Fruit fly (Drosophila melanogaster) whole organism, embryonic: ENCODE results near the gene PXo.

ENCODE experiments used
- ATbp ChIP-seq: fragments of 200-800 bp; sonication (Bioruptor generic); optimal IDR thresholded peaks from 2 replicates; lab custom pipeline; 2017; ENCODE audit warnings: missing biosample characterization, mild to moderate bottlenecking, missing genetic modification characterization, missing genetic modification reagents
- Blimp-1 ChIP-seq: fragments of 200-800 bp; sonication (Bioruptor generic); optimal IDR thresholded peaks from 3 replicates; lab custom pipeline; 2018; ENCODE audit warnings: missing biosample characterization, missing genetic modification characterization, mild to moderate bottlenecking, moderate library complexity, missing genetic modification reagents
- CG11398 ChIP-seq: fragments of 200-800 bp; sonication (Bioruptor generic); optimal IDR thresholded peaks from 2 replicates; lab custom pipeline; 2016; ENCODE audit warnings: missing biosample characterization, missing genetic modification characterization
- CG11504 ChIP-seq: fragments of 200-800 bp; sonication (Bioruptor generic); optimal IDR thresholded peaks from 3 replicates; lab custom pipeline; 2019; ENCODE audit warnings: missing biosample characterization, mild to moderate bottlenecking, missing genetic modification characterization, moderate library complexity
- CG12104 ChIP-seq: fragments of 200-800 bp; sonication (Bioruptor generic); optimal IDR thresholded peaks from 3 replicates; lab custom pipeline; 2016; ENCODE audit warnings: missing biosample characterization, missing genetic modification characterization
- CG14667 ChIP-seq: fragments of 200-800 bp; sonication (Bioruptor generic); IDR thresholded peaks from 2 replicates; pipeline ENCODE4 v1.3.6; 2022; ENCODE audit warnings: missing biosample characterization, missing genetic modification characterization
- CG14710 ChIP-seq: fragments of 200-800 bp; sonication (Bioruptor generic); optimal IDR thresholded peaks from 3 replicates; lab custom pipeline; 2019; ENCODE audit warnings: missing biosample characterization, mild to moderate bottlenecking, missing genetic modification characterization, moderate library complexity
- CG15479 ChIP-seq: fragments of 200-800 bp; sonication (Bioruptor generic); optimal IDR thresholded peaks from 3 replicates; lab custom pipeline; 2019; ENCODE audit warnings: missing biosample characterization, mild to moderate bottlenecking, missing genetic modification characterization, moderate library complexity
- CG1602 ChIP-seq: fragments of 200-800 bp; sonication (Bioruptor generic); optimal IDR thresholded peaks from 3 replicates; lab custom pipeline; 2016; ENCODE audit warnings: missing biosample characterization, missing genetic modification characterization
- CG16815 ChIP-seq: fragments of 200-800 bp; sonication (Bioruptor generic); optimal IDR thresholded peaks from 3 replicates; lab custom pipeline; 2017; ENCODE audit warnings: missing biosample characterization, mild to moderate bottlenecking, missing genetic modification characterization
- CG17361 ChIP-seq: fragments of 200-800 bp; sonication (Bioruptor generic); IDR thresholded peaks from 3 replicates; pipeline ENCODE4 v1.3.6; 2022; ENCODE audit warnings: missing biosample characterization, missing genetic modification characterization
- CG17612 ChIP-seq: fragments of 200-800 bp; sonication (Bioruptor generic); IDR thresholded peaks from 2 replicates; pipeline ENCODE4 v1.3.6; 2022; ENCODE audit warnings: missing biosample characterization, missing genetic modification characterization
- CG18262 ChIP-seq: fragments of 200-800 bp; optimal IDR thresholded peaks from 3 replicates; lab custom pipeline; 2019; ENCODE audit warnings: missing biosample characterization, mild to moderate bottlenecking, missing genetic modification characterization, moderate library complexity
- CG2712 ChIP-seq: fragments of 200-800 bp; optimal IDR thresholded peaks from 3 replicates; lab custom pipeline; 2019; ENCODE audit warnings: missing biosample characterization, mild to moderate bottlenecking, missing genetic modification characterization, moderate library complexity
- CG4854 ChIP-seq: fragments of 200-800 bp; sonication (Bioruptor generic); optimal IDR thresholded peaks from 2 replicates; lab custom pipeline; 2016; ENCODE audit warnings: missing biosample characterization, missing genetic modification characterization, inconsistent platforms
- CG7963 ChIP-seq: fragments of 200-800 bp; sonication (Bioruptor generic); IDR thresholded peaks from 3 replicates; pipeline ENCODE4 v1.3.6; 2022; ENCODE audit warnings: missing biosample characterization, missing genetic modification characterization; ENCODE audit not compliant: partially characterized antibody
- CG9817 ChIP-seq: fragments of 200-800 bp; sonication (Bioruptor generic); optimal IDR thresholded peaks from 2 replicates; lab custom pipeline; 2018; ENCODE audit warnings: missing biosample characterization, mild to moderate bottlenecking, missing genetic modification characterization, moderate library complexity
- D19A ChIP-seq: fragments of 200-800 bp; optimal IDR thresholded peaks from 3 replicates; lab custom pipeline; 2019; ENCODE audit warnings: missing biosample characterization, mild to moderate bottlenecking, missing genetic modification characterization, moderate library complexity
- Dip2 ChIP-seq: fragments of 200-800 bp; sonication (Bioruptor generic); IDR thresholded peaks from 2 replicates; pipeline ENCODE4 v1.3.6; 2022; ENCODE audit warnings: missing biosample characterization, missing genetic modification characterization
- Drgx ChIP-seq: fragments of 200-800 bp; sonication (Bioruptor generic); IDR thresholded peaks from 2 replicates; pipeline ENCODE4 v1.3.6; 2022; ENCODE audit warnings: missing biosample characterization, missing genetic modification characterization
- HmgD ChIP-seq: fragments of 200-800 bp; sonication (Bioruptor generic); optimal IDR thresholded peaks from 3 replicates; lab custom pipeline; 2016; ENCODE audit warnings: missing biosample characterization, missing genetic modification characterization
- HmgZ ChIP-seq: fragments of 200-800 bp; sonication (Bioruptor generic); optimal IDR thresholded peaks from 2 replicates; lab custom pipeline; 2018; ENCODE audit warnings: missing biosample characterization, mild to moderate bottlenecking, missing genetic modification characterization
- Hr78 ChIP-seq, 2 experiments: fragments of 200-800 bp in 1 of 2; fragments of >200 bp in 1 of 2; sonication (Bioruptor generic) in 1 of 2; optimal IDR thresholded peaks; 2 replicates each; lab custom pipeline; 2017 to 2019; ENCODE audit warnings: missing biosample characterization in 2 of 2, missing genetic modification characterization in 2 of 2, mild to moderate bottlenecking in 1 of 2, moderate library complexity in 1 of 2
- Mes4 ChIP-seq: fragments of 200-800 bp; sonication (Bioruptor generic); optimal IDR thresholded peaks from 2 replicates; lab custom pipeline; 2016; ENCODE audit warnings: missing biosample characterization, missing genetic modification characterization
- PHDP ChIP-seq: fragments of 200-800 bp; sonication (Bioruptor generic); optimal IDR thresholded peaks from 3 replicates; lab custom pipeline; 2018; ENCODE audit warnings: missing biosample characterization, mild to moderate bottlenecking, missing genetic modification characterization, moderate library complexity
- Sry-β ChIP-seq: fragments of 200-800 bp; sonication (Bioruptor generic); optimal IDR thresholded peaks from 2 replicates; lab custom pipeline; 2018; ENCODE audit warnings: missing biosample characterization, mild to moderate bottlenecking, missing genetic modification characterization, moderate library complexity
- Xrp1 ChIP-seq: fragments of 200-800 bp; sonication (Bioruptor generic); IDR thresholded peaks from 2 replicates; pipeline ENCODE4 v1.3.6; 2022; ENCODE audit warnings: missing biosample characterization, missing genetic modification characterization
- cad ChIP-seq: fragments of >200 bp; optimal IDR thresholded peaks from 2 replicates; lab custom pipeline; 2017; ENCODE audit warnings: missing biosample characterization, missing genetic modification characterization
- chn ChIP-seq: fragments of 200-800 bp; sonication (Bioruptor generic); optimal IDR thresholded peaks from 2 replicates; lab custom pipeline; 2016; ENCODE audit warnings: missing biosample characterization, missing genetic modification characterization
- dmrt11E ChIP-seq: fragments of 200-800 bp; sonication (Bioruptor generic); optimal IDR thresholded peaks from 3 replicates; lab custom pipeline; 2018; ENCODE audit warnings: missing biosample characterization, mild to moderate bottlenecking, missing genetic modification characterization, moderate library complexity
- gro ChIP-seq: fragments of 200-800 bp; sonication (Bioruptor generic); optimal IDR thresholded peaks from 2 replicates; lab custom pipeline; 2016; ENCODE audit warnings: missing biosample characterization, missing genetic modification characterization
- gsb-n ChIP-seq: fragments of 200-800 bp; sonication (Bioruptor generic); optimal IDR thresholded peaks from 3 replicates; lab custom pipeline; 2018; ENCODE audit warnings: missing biosample characterization, mild to moderate bottlenecking, missing genetic modification characterization
- hkb ChIP-seq, 2 experiments: fragments of 200-800 bp in 1 of 2; fragments of >200 bp in 1 of 2; sonication (Bioruptor generic) in 1 of 2; IDR thresholded peaks in 1 of 2; optimal IDR thresholded peaks in 1 of 2; 2 replicates each; pipeline versions ENCODE4 v1.3.6 to Lab custom; 2017 to 2022; ENCODE audit warnings: missing biosample characterization in 1 of 2, missing genetic modification characterization in 1 of 2
- insv ChIP-seq, 2 experiments: fragments of 200-800 bp; sonication (Bioruptor generic); optimal IDR thresholded peaks; 3 replicates each; lab custom pipeline; 2016 to 2018; ENCODE audit warnings: missing biosample characterization in 2 of 2, missing genetic modification characterization in 2 of 2
- ranshi ChIP-seq: fragments of 200-800 bp; sonication (Bioruptor generic); IDR thresholded peaks from 2 replicates; pipeline ENCODE4 v1.3.6; 2022; ENCODE audit warnings: missing biosample characterization, missing genetic modification characterization
- rib ChIP-seq: fragments of 200-800 bp; sonication (Bioruptor generic); IDR thresholded peaks from 2 replicates; pipeline ENCODE4 v1.3.6; 2022; ENCODE audit warnings: missing biosample characterization, missing genetic modification characterization
- sens ChIP-seq: fragments of 200-800 bp; sonication (Bioruptor generic); peaks from one replicate; lab custom pipeline; 2016; ENCODE audit warnings: missing biosample characterization, missing genetic modification characterization
- shn ChIP-seq: fragments of 200-800 bp; sonication (Bioruptor generic); optimal IDR thresholded peaks from 3 replicates; lab custom pipeline; 2016; ENCODE audit warnings: missing biosample characterization, missing genetic modification characterization
- sisA ChIP-seq: fragments of 200-800 bp; sonication (Bioruptor generic); IDR thresholded peaks from 2 replicates; pipeline ENCODE4 v1.3.6; 2022; ENCODE audit warnings: missing biosample characterization, missing genetic modification characterization
- ssp ChIP-seq: fragments of 200-800 bp; sonication (Bioruptor generic); IDR thresholded peaks from 2 replicates; pipeline ENCODE4 v1.3.6; 2022; ENCODE audit warnings: missing biosample characterization, missing genetic modification characterization
- toy ChIP-seq: fragments of 200-800 bp; sonication (Bioruptor generic); IDR thresholded peaks from 2 replicates; pipeline ENCODE4 v1.3.6; 2022; ENCODE audit warnings: missing biosample characterization, missing genetic modification characterization
- vfl ChIP-seq: fragments of 200-800 bp; sonication (Bioruptor generic); optimal IDR thresholded peaks from 2 replicates; lab custom pipeline; 2016; ENCODE audit warnings: missing biosample characterization, missing genetic modification characterization
- vvl ChIP-seq: fragments of 200-800 bp; sonication (Bioruptor generic); IDR thresholded peaks from 2 replicates; pipeline ENCODE4 v1.3.6; 2022; ENCODE audit warnings: missing biosample characterization, missing genetic modification characterization
- zfh1 ChIP-seq: fragments of 200-800 bp; sonication (Bioruptor generic); IDR thresholded peaks from 3 replicates; pipeline ENCODE4 v1.3.6; 2022; ENCODE audit warnings: missing biosample characterization, missing genetic modification characterization

Gene PXo

dm6 chr3L:5947110-5947731 lies 26.1 kb upstream of the PXo start (continued):
- TF ChIP-seq CG18262 (tag; lab: Kevin White, UChicago) (peak; percentile 9), CG12104 (no peak), Sry-β (peak; percentile 15), HmgZ (tag; lab: Kevin White, UChicago) (no peak), CG11398 (GFP tag; lab: Kevin White, UChicago) (no peak), CG11504 (tag; lab: Kevin White, UChicago) (no peak), gsb-n (tag; lab: Kevin White, UChicago) (no peak), ssp (no peak), CG15479 (GFP tag; lab: Kevin White, UChicago) (peak; percentile 14), CG16815 (GFP tag; lab: Kevin White, UChicago) (no peak), Hr78 (GFP tag; optimal IDR thresholded peaks at IDR 0.05; lab: Kevin White, UChicago) (peak in 1 of 2 experiments; percentile 15), hkb (optimal IDR thresholded peaks at IDR 0.05; lab: Kevin White, UChicago) (no peak), hkb (GFP tag; IDR thresholded peaks at IDR 0.05; lab: Robert Waterston, UW) (no peak), gro (GFP tag; lab: Kevin White, UChicago) (no peak), CG17361 (no peak), HmgD (GFP tag; lab: Kevin White, UChicago) (no peak), toy (GFP tag; lab: Robert Waterston, UW) (no peak), PHDP (tag; lab: Kevin White, UChicago) (no peak), rib (GFP tag; lab: Robert Waterston, UW) (no peak), cad (no peak), CG1602 (no peak), ranshi (no peak), sisA (GFP tag; lab: Robert Waterston, UW) (no peak), Dip2 (GFP tag; lab: Robert Waterston, UW) (no peak), insv (GFP tag; optimal IDR thresholded peaks at IDR 0.05; lab: Kevin White, UChicago) (no peak), chn (GFP tag; lab: Kevin White, UChicago) (no peak)

- TF ChIP-seq ATbp (GFP tag; lab: Kevin White, UChicago): no peak
- TF ChIP-seq CG9817: no peak
- TF ChIP-seq CG11504 (tag; lab: Kevin White, UChicago): peak; percentile 16
- peak; percentile 17 for TF ChIP-seq Blimp-1 (GFP tag; lab: Kevin White, UChicago)
- 0 out of 3 replicates have a peak, but pooled peaks have one; percentile 16 for TF ChIP-seq zfh1 (GFP tag; lab: Robert Waterston, UW)
- no peak for TF ChIP-seq CG4854 (GFP tag; lab: Kevin White, UChicago)
- peak; percentile 68 for TF ChIP-seq Drgx (GFP tag; lab: Robert Waterston, UW)
- peak; percentile 5 for TF ChIP-seq CG18262 (tag; lab: Kevin White, UChicago)
- TF ChIP-seq shn (GFP tag; lab: Kevin White, UChicago): no peak
- TF ChIP-seq vfl (GFP tag; lab: Kevin White, UChicago): no peak
- TF ChIP-seq CG7963: no peak
- TF ChIP-seq Mes4 (GFP tag; lab: Kevin White, UChicago): no peak
- no peak for TF ChIP-seq CG14667 (GFP tag; lab: Robert Waterston, UW)
- no peak for TF ChIP-seq dmrt11E
- no peak for TF ChIP-seq CG17612 (GFP tag; lab: Robert Waterston, UW)
- TF ChIP-seq D19A (tag; lab: Kevin White, UChicago): peak; percentile 79
- TF ChIP-seq vvl (GFP tag; lab: Robert Waterston, UW): peak; percentile 16; the same call in 1 of the 2 replicates
- no peak for TF ChIP-seq CG14710
- TF ChIP-seq Xrp1 (GFP tag; lab: Robert Waterston, UW): peak; percentile 17; the same call in 1 of the 2 replicates
- peak; percentile 49 for TF ChIP-seq sens (GFP tag; lab: Kevin White, UChicago)
- TF ChIP-seq CG2712: peak; percentile 17
These were observed 24.5 kb upstream of the PXo start for dm6 chr3L:5945571-5945970.
